Fruit fly (Drosophila melanogaster) whole organism, prepupa: ENCODE measurements around the gene ssp6.
A peak's percentile ranks its signal among the peaks of the same experiment; 100 is the strongest.

Experiments used
- Blimp-1 ChIP-seq: fragments of 200-800 bp; sonication (Bioruptor generic); optimal IDR thresholded peaks from 3 replicates; lab custom pipeline; 2017; ENCODE audit warnings: missing biosample characterization, missing genetic modification characterization, mild to moderate bottlenecking, moderate library complexity, missing genetic modification reagents
- CG10631 ChIP-seq: fragments of 200-800 bp; sonication (Bioruptor generic); optimal IDR thresholded peaks from 2 replicates; lab custom pipeline; 2016; ENCODE audit warnings: missing biosample characterization, missing genetic modification characterization
- CG10669 ChIP-seq: fragments of 200-800 bp; sonication (Bioruptor generic); optimal IDR thresholded peaks from 3 replicates; lab custom pipeline; 2018; ENCODE audit warnings: missing biosample characterization, mild to moderate bottlenecking, missing genetic modification characterization, moderate library complexity
- CG11294 ChIP-seq: fragments of 200-800 bp; sonication (Bioruptor generic); IDR thresholded peaks from 2 replicates; pipeline ENCODE4 v1.3.6; 2022; ENCODE audit warnings: missing biosample characterization, missing genetic modification characterization
- CG11762 ChIP-seq: fragments of 200-800 bp; sonication (Bioruptor generic); optimal IDR thresholded peaks from 3 replicates; lab custom pipeline; 2016; ENCODE audit warnings: missing biosample characterization, missing genetic modification characterization; ENCODE audit not compliant: insufficient read depth
- CG11902 ChIP-seq: fragments of 200-800 bp; sonication (Bioruptor generic); optimal IDR thresholded peaks from 3 replicates; lab custom pipeline; 2016; ENCODE audit warnings: missing biosample characterization, missing genetic modification characterization
- CG15336 ChIP-seq: fragments of 200-800 bp; sonication (Bioruptor generic); IDR thresholded peaks from 2 replicates; pipeline ENCODE4 v1.3.6; 2022; ENCODE audit warnings: missing biosample characterization, missing genetic modification characterization
- CG1621 ChIP-seq: fragments of 200-800 bp; sonication (Bioruptor generic); optimal IDR thresholded peaks from 3 replicates; lab custom pipeline; 2018; ENCODE audit warnings: missing biosample characterization, mild to moderate bottlenecking, missing genetic modification characterization
- CG16779 ChIP-seq: fragments of 200-800 bp; sonication (Bioruptor generic); optimal IDR thresholded peaks from 3 replicates; lab custom pipeline; 2017; ENCODE audit warnings: missing biosample characterization, mild to moderate bottlenecking, missing genetic modification characterization
- CG3032 ChIP-seq: fragments of 200-800 bp; optimal IDR thresholded peaks from 2 replicates; lab custom pipeline; 2019; ENCODE audit warnings: missing biosample characterization, mild to moderate bottlenecking, missing genetic modification characterization, moderate library complexity
- CG31627 ChIP-seq: fragments of 200-800 bp; sonication (Bioruptor generic); optimal IDR thresholded peaks from 3 replicates; lab custom pipeline; 2016; ENCODE audit warnings: missing biosample characterization, missing genetic modification characterization
- CG32006 ChIP-seq: fragments of 200-800 bp; sonication (Bioruptor generic); optimal IDR thresholded peaks from 3 replicates; lab custom pipeline; 2017; ENCODE audit warnings: missing biosample characterization, mild to moderate bottlenecking, missing genetic modification characterization
- CG34406 ChIP-seq: fragments of 200-800 bp; sonication (Bioruptor generic); optimal IDR thresholded peaks from 3 replicates; lab custom pipeline; 2016; ENCODE audit warnings: missing biosample characterization, missing genetic modification characterization
- CG3919 ChIP-seq: fragments of 200-800 bp; sonication (Bioruptor generic); optimal IDR thresholded peaks from 3 replicates; lab custom pipeline; 2016; ENCODE audit warnings: missing biosample characterization, missing genetic modification characterization
- CG4318 ChIP-seq: fragments of 200-800 bp; sonication (Bioruptor generic); optimal IDR thresholded peaks from 3 replicates; lab custom pipeline; 2017; ENCODE audit warnings: missing biosample characterization, mild to moderate bottlenecking, missing genetic modification characterization
- CG6163 ChIP-seq: fragments of 200-800 bp; sonication (Bioruptor generic); IDR thresholded peaks from 3 replicates; pipeline ENCODE4 v1.3.6; 2022; ENCODE audit warnings: missing biosample characterization, missing genetic modification characterization
- CG6276 ChIP-seq: fragments of 200-800 bp; sonication (Bioruptor generic); optimal IDR thresholded peaks from 2 replicates; lab custom pipeline; 2017; ENCODE audit warnings: missing biosample characterization, mild to moderate bottlenecking, missing genetic modification characterization
- CG6792 ChIP-seq: fragments of 200-800 bp; sonication (Bioruptor generic); optimal IDR thresholded peaks from 3 replicates; lab custom pipeline; 2016; ENCODE audit warnings: missing biosample characterization, missing genetic modification characterization
- CG6808 ChIP-seq: fragments of 200-800 bp; sonication (Bioruptor generic); optimal IDR thresholded peaks from 3 replicates; lab custom pipeline; 2017; ENCODE audit warnings: missing biosample characterization, missing genetic modification characterization, mild to moderate bottlenecking, moderate library complexity, missing genetic modification reagents
- CG6854 ChIP-seq: fragments of 200-800 bp; sonication (Bioruptor generic); optimal IDR thresholded peaks from 2 replicates; lab custom pipeline; 2017; ENCODE audit warnings: missing biosample characterization, mild to moderate bottlenecking, missing genetic modification characterization
- CG8119 ChIP-seq: fragments of 200-800 bp; sonication (Bioruptor generic); IDR thresholded peaks from 3 replicates; pipeline ENCODE4 v1.3.6; 2022; ENCODE audit warnings: missing biosample characterization, missing genetic modification characterization
- CG8319 ChIP-seq: fragments of 200-800 bp; sonication (Bioruptor generic); optimal IDR thresholded peaks from 3 replicates; lab custom pipeline; 2016; ENCODE audit warnings: missing biosample characterization, missing genetic modification characterization
- CG8632 ChIP-seq: fragments of 200-800 bp; sonication (Bioruptor generic); optimal IDR thresholded peaks from 3 replicates; lab custom pipeline; 2016; ENCODE audit warnings: missing biosample characterization, missing genetic modification characterization
- Eip78C ChIP-seq: fragments of 200-800 bp; sonication (Bioruptor generic); peaks from one replicate; lab custom pipeline; 2016; ENCODE audit warnings: missing biosample characterization, missing genetic modification characterization
- Eip93F ChIP-seq: fragments of 200-800 bp; sonication (Bioruptor generic); optimal IDR thresholded peaks from 2 replicates; lab custom pipeline; 2016; ENCODE audit warnings: missing biosample characterization, mild to moderate bottlenecking, missing genetic modification characterization
- Ets21C ChIP-seq: fragments of 200-800 bp; sonication (Bioruptor generic); optimal IDR thresholded peaks from 3 replicates; lab custom pipeline; 2016; ENCODE audit warnings: missing biosample characterization, missing genetic modification characterization
- Ets96B ChIP-seq: fragments of 200-800 bp; optimal IDR thresholded peaks from 2 replicates; lab custom pipeline; 2019; ENCODE audit warnings: missing biosample characterization, mild to moderate bottlenecking, missing genetic modification characterization, moderate library complexity
- Hr38 ChIP-seq: sonication (Bioruptor generic); optimal IDR thresholded peaks from 2 replicates; lab custom pipeline; 2016; ENCODE audit warnings: missing biosample characterization, missing genetic modification characterization
- Hr39 ChIP-seq: fragments of 200-800 bp; sonication (Bioruptor generic); optimal IDR thresholded peaks from 2 replicates; lab custom pipeline; 2016; ENCODE audit warnings: missing biosample characterization, missing genetic modification characterization
- Hr4 ChIP-seq: fragments of 200-800 bp; sonication (Bioruptor generic); optimal IDR thresholded peaks from 3 replicates; lab custom pipeline; 2016; ENCODE audit warnings: missing biosample characterization, missing genetic modification characterization
- Lpt ChIP-seq: fragments of 200-800 bp; sonication (Bioruptor generic); optimal IDR thresholded peaks from 3 replicates; lab custom pipeline; 2016; ENCODE audit warnings: missing biosample characterization, missing genetic modification characterization
- OdsH ChIP-seq: fragments of 200-800 bp; sonication (Bioruptor generic); optimal IDR thresholded peaks from 3 replicates; lab custom pipeline; 2016; ENCODE audit warnings: missing biosample characterization, missing genetic modification characterization
- Smox ChIP-seq: fragments of 200-800 bp; sonication (Bioruptor generic); optimal IDR thresholded peaks from 3 replicates; lab custom pipeline; 2016; ENCODE audit warnings: missing biosample characterization, missing genetic modification characterization
- Sox102F ChIP-seq: fragments of 200-800 bp; sonication (Bioruptor generic); optimal IDR thresholded peaks from 2 replicates; lab custom pipeline; 2016; ENCODE audit warnings: missing biosample characterization, mild to moderate bottlenecking, missing genetic modification characterization
- Sox14 ChIP-seq: fragments of 200-800 bp; sonication (Bioruptor generic); optimal IDR thresholded peaks from 3 replicates; lab custom pipeline; 2016; ENCODE audit warnings: missing biosample characterization, missing genetic modification characterization
- acj6 ChIP-seq: fragments of 200-800 bp; sonication (Bioruptor generic); optimal IDR thresholded peaks from 3 replicates; lab custom pipeline; 2016; ENCODE audit warnings: missing biosample characterization, missing genetic modification characterization
- dsx ChIP-seq: fragments of 200-800 bp; optimal IDR thresholded peaks from 3 replicates; lab custom pipeline; 2019; ENCODE audit warnings: missing biosample characterization, mild to moderate bottlenecking, missing genetic modification characterization, moderate library complexity; ENCODE audit not compliant: poor library complexity, severe bottlenecking
- esn ChIP-seq: fragments of 200-800 bp; sonication (Bioruptor generic); optimal IDR thresholded peaks from 2 replicates; lab custom pipeline; 2016; ENCODE audit warnings: missing biosample characterization, mild to moderate bottlenecking, missing genetic modification characterization, moderate library complexity
- fd59A ChIP-seq: fragments of 200-800 bp; sonication (Bioruptor generic); optimal IDR thresholded peaks from 2 replicates; lab custom pipeline; 2017; ENCODE audit warnings: missing biosample characterization, mild to moderate bottlenecking, missing genetic modification characterization, missing genetic modification reagents
- fd85E ChIP-seq: fragments of 200-800 bp; sonication (Bioruptor generic); optimal IDR thresholded peaks from 3 replicates; lab custom pipeline; 2016; ENCODE audit warnings: missing biosample characterization, missing genetic modification characterization
- fkh ChIP-seq: fragments of 200-800 bp; sonication (Bioruptor generic); optimal IDR thresholded peaks from 3 replicates; lab custom pipeline; 2017; ENCODE audit warnings: missing biosample characterization, mild to moderate bottlenecking, missing genetic modification characterization, moderate library complexity
- lz ChIP-seq: fragments of 200-800 bp; sonication (Bioruptor generic); optimal IDR thresholded peaks from 3 replicates; lab custom pipeline; 2016; ENCODE audit warnings: missing biosample characterization, missing genetic modification characterization
- pdm3 ChIP-seq: fragments of 200-800 bp; sonication (Bioruptor generic); optimal IDR thresholded peaks from 3 replicates; lab custom pipeline; 2016; ENCODE audit warnings: missing biosample characterization, missing genetic modification characterization
- spab ChIP-seq: fragments of 200-800 bp; sonication (Bioruptor generic); optimal IDR thresholded peaks from 2 replicates; lab custom pipeline; 2017; ENCODE audit warnings: missing biosample characterization, mild to moderate bottlenecking, missing genetic modification characterization, missing genetic modification reagents
- topi ChIP-seq: fragments of 200-800 bp; sonication (Bioruptor generic); optimal IDR thresholded peaks from 3 replicates; lab custom pipeline; 2016; ENCODE audit warnings: missing biosample characterization, missing genetic modification characterization

The ssp6 gene

DNA sequence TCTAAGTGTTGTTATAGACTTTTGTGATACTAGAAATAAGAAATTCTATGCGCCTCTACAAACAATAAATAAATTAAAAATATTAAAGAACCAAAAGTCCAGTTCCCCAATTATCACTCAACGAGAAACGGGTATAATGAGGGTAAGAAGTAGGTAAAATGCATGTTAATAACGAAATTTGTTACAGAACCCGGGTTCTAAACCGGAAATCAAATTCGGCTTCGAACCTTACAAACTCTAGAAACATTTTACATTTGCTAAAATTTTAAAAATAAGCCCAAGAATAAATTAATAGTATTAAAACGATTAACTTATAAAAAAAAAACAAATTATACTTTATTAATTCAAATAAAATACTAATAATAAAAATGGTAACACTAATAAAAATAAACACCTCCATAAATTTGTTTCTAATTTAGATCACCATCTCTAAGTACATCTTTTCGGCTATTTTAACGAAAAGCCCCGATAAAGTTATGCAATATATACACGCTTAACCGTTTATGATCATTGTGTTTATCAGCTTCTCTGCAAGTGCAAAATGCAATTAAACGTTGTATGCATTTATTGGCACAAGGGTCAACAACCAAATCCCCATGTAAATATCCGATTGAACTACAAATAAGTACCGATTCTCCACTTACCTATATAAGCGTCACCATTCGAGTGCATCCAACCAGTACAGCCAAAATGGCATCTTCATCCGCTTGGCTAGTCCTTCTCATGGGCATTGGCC, 4.9 kb upstream of the ssp6 start, which contains the start of gene CG6602 (continued):
- TF ChIP-seq fkh (GFP tag; lab: Kevin White, UChicago) (no peak), lz (GFP tag; lab: Kevin White, UChicago) (peak; percentile 68), Sox102F (no peak), CG4318 (no peak), CG16779 (no peak), CG1621 (tag; lab: Kevin White, UChicago) (no peak), CG6792 (no peak), CG34406 (GFP tag; lab: Kevin White, UChicago) (peak; percentile 25), dsx (GFP tag; lab: Kevin White, UChicago) (no peak), CG10669 (GFP tag; lab: Kevin White, UChicago) (peak; percentile 42), CG6808 (GFP tag; lab: Kevin White, UChicago) (no peak), Blimp-1 (GFP tag; lab: Kevin White, UChicago) (peak; percentile 31), spab (GFP tag; lab: Kevin White, UChicago) (no peak), CG6854 (GFP tag; lab: Kevin White, UChicago) (peak; percentile 21), Ets21C (GFP tag; lab: Kevin White, UChicago) (no peak), Hr4 (no peak), Eip93F (no peak), CG8632 (GFP tag; lab: Kevin White, UChicago) (no peak), fd85E (GFP tag; lab: Kevin White, UChicago) (no peak), Hr39 (GFP tag; lab: Kevin White, UChicago) (peak; percentile 65), Lpt (no peak), CG11762 (GFP tag; lab: Kevin White, UChicago) (no peak), CG31627 (GFP tag; lab: Kevin White, UChicago) (peak; percentile 55), CG32006 (GFP tag; lab: Kevin White, UChicago) (no peak), CG6276 (GFP tag; lab: Kevin White, UChicago) (no peak), Smox (GFP tag; lab: Kevin White, UChicago) (no peak), CG3032 (no peak), CG3919 (peak; percentile 58), Sox14 (GFP tag; lab: Kevin White, UChicago) (no peak), pdm3 (GFP tag; lab: Kevin White, UChicago) (no peak), Eip78C (peak; percentile 68), topi (peak; percentile 49), esn (peak; percentile 53), Ets96B (no peak), CG11902 (GFP tag; lab: Kevin White, UChicago) (peak; percentile 66), CG6163 (peak; percentile 70)

DNA sequence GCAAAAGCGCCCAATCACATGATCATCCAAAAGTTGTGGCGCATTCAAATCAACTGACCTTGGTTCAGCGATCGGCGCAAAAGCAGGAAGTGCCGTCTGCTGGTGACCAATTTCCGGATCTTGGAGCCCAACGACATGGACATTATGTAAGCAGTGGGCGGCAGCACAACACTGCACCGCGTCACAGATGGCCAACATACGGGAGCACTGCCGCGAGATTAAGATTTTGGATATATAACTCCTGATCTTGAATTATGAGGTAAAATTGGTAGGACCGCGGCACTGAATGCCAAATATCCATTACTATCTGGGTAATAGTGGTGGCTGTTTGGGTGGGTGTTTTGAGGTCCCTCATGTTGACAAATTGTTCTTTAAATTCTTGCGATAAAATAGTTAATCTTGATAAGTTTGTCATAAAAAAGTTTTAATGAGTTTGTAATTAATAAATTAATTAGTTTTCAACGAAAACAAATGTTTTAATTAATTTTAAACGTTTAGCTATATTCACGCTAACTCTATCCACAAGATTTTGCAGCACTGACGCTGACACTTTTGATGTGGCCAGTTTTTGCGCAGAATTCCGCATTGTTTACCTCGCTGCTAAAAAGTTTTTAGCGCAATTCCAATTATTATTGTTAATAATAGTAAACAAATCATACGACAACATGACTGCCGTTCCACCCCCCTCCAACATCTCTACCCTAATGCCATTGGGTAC, 1.4 kb upstream of the ssp6 start, which contains the start of the genes CG13295 and CG6610:
TSS of gene CG13295 (minus strand) at position 271 of the 718 bp plus-strand sequence.
TSS of gene CG6610 (plus strand) at position 562 of the 718 bp plus-strand sequence.
- TF ChIP-seq CG16779 (no peak), CG8119 (GFP tag; lab: Robert Waterston, UW) (no peak), pdm3 (GFP tag; lab: Kevin White, UChicago) (no peak), topi (peak; percentile 42), Sox102F (peak; percentile 9), Smox (GFP tag; lab: Kevin White, UChicago) (peak; percentile 48), dsx (GFP tag; lab: Kevin White, UChicago) (no peak), Eip93F (no peak), spab (GFP tag; lab: Kevin White, UChicago) (no peak), acj6 (GFP tag; lab: Kevin White, UChicago) (peak; percentile 26), CG6163 (peak; percentile 36; the same call in 1 of the 3 replicates), Hr4 (peak; percentile 52), fkh (GFP tag; lab: Kevin White, UChicago) (peak; percentile 84), CG6792 (peak; percentile 6), OdsH (no peak), Ets96B (peak; percentile 45), CG10631 (peak; percentile 57), CG15336 (peak; percentile 35; the same call in 1 of the 2 replicates), Ets21C (GFP tag; lab: Kevin White, UChicago) (peak; percentile 59), CG3919 (no peak), Hr38 (GFP tag; lab: Kevin White, UChicago) (no peak), CG34406 (GFP tag; lab: Kevin White, UChicago) (no peak), Sox14 (GFP tag; lab: Kevin White, UChicago) (peak; percentile 77), lz (GFP tag; lab: Kevin White, UChicago) (peak; percentile 53), Eip78C (peak; percentile 88), fd59A (peak; percentile 22), CG8319 (GFP tag; lab: Kevin White, UChicago) (no peak), CG1621 (tag; lab: Kevin White, UChicago) (no peak), CG4318 (no peak), CG11294 (GFP tag; lab: Robert Waterston, UW) (no peak)
